Worm (Caenorhabditis elegans) whole organism, L4/young adult: ENCODE measurements around the gene bus-5.

ENCODE experiments used
- W03F9.2 ChIP-seq: fragments of 150-350 bp; optimal IDR thresholded peaks from 2 replicates; lab custom pipeline; 2014; ENCODE audit warnings: missing biosample characterization, missing genetic modification characterization
- dao-5 ChIP-seq: sonication (generic microtip); optimal IDR thresholded peaks from 2 replicates; lab custom pipeline; 2016; ENCODE audit warnings: missing genotype, missing genetic modification characterization, moderate library complexity, missing compliant biosample characterization
- him-1 ChIP-seq: sonication (generic microtip); optimal IDR thresholded peaks from 2 replicates; lab custom pipeline; 2016; ENCODE audit warnings: missing genotype, missing genetic modification reagents, missing genetic modification characterization, missing compliant biosample characterization

The bus-5 gene

DNA sequence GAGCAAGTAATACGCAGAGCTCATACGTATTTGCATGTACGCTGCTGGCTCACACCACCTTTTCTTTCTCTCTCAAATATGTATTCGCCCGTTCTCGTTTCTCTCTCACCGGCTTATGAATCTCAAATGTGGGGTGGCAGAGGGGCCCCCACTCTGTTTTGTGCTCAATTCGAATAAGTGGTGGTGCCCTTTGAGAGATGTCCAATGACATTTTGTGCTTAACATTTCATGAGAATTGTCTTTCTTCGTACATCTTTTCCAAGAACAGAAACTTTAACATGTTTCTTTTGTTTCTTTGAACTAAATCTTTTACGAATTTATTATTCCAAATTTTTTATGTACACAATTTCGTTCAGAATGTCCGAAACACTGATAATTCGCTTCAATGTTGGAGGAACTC lies 28.9 kb downstream of the bus-5 start, which contains the start of gene F49H12.3:
Gene F49H12.3 (plus strand): TSS at position 357 of the 400 bp plus-strand sequence.
- no peak for TF ChIP-seq him-1
- TF ChIP-seq W03F9.2 (tag; lab: Kevin White, UChicago) = no peak
- TF ChIP-seq dao-5 = no peak

DNA sequence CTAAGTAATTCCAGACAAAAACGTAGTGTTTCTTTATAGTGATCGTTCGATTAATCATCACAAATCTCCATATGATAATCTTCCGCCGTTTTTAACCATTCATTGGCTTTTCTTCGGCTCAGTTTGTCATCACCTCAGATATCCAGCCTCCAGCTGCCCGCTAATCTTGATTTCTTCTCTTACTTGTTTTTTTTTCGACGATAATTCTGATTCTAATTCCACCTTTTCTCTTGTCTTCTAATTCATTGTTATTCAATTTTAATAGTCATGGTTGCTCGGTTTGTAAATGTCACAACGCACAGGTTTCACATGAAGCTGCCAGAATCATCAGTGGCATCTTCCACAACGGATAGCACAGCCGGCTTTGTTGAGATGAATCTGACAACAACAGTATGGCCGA lies 33.4 kb downstream of the bus-5 start, which contains the start of gene F49H12.4:
Gene F49H12.4 (plus strand): TSS at position 301 of the 400 bp plus-strand sequence.
- no peak for TF ChIP-seq him-1
- TF ChIP-seq W03F9.2 (tag; lab: Kevin White, UChicago) = no peak
- no peak for TF ChIP-seq dao-5

DNA sequence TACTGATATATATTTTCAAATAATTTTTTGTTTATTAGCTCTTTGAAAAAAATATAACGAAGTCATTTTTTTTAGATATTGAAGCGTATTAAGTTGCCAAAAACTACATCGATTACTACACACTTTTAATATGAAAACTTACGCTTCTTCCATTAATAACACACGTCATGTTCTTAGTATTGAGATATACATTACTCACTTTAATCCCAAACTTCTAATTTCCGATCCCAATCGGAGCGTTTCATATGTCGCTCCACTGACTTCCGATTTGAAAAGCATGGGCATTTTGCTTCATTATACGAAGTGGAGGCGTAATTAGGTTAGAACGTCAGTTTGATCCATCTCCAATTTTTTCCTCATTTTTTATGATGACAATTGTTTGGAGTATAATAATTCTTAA lies 34.1 kb downstream of the bus-5 start:
- TF ChIP-seq dao-5 = no peak
- no peak for TF ChIP-seq W03F9.2 (tag; lab: Kevin White, UChicago)
- TF ChIP-seq him-1 = no peak

DNA sequence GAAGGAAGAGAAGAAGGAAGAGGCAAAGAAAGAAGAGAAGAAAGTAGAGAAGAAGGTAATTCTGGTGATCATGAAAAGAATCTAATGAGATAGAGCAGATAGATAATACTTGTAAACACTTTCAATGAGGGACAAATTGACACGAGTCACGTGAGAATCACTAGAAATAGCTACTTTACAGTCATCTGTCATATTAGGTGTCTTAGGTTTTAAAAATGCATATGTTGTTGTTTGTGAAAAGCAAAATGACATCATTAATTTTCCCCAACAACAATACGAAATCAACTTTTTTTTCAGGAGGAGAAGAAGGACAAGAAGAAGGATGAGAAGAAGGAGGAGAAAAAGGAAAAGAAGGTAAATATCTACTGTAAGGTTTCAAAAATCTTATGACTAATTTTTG lies 37.7 kb downstream of the bus-5 start:
- TF ChIP-seq dao-5 = no peak

DNA sequence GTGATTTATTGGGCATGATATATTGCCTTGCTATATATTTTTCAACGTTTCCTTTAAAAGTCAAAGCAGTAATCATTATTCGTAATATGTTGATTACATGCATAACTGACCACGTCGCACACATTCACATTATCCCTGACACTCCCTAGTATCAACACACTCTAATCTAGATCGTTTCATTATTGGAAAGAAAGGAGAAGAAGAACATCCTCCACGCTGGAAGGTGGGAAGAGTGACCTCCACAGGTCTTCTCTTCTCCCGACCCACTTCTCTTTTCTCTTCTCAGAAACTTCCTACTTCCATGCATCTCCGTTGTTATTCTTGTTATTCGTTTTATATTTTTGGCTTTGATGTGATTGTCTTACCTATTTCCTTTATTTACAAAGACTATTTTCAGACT lies 38.8 kb downstream of the bus-5 start, which contains the start of gene txdc-12.2:
Gene txdc-12.2 (plus strand): TSS at position 396 of the 400 bp plus-strand sequence.
- no peak for TF ChIP-seq him-1
- TF ChIP-seq W03F9.2 (tag; lab: Kevin White, UChicago) = no peak
- no peak for TF ChIP-seq dao-5

DNA sequence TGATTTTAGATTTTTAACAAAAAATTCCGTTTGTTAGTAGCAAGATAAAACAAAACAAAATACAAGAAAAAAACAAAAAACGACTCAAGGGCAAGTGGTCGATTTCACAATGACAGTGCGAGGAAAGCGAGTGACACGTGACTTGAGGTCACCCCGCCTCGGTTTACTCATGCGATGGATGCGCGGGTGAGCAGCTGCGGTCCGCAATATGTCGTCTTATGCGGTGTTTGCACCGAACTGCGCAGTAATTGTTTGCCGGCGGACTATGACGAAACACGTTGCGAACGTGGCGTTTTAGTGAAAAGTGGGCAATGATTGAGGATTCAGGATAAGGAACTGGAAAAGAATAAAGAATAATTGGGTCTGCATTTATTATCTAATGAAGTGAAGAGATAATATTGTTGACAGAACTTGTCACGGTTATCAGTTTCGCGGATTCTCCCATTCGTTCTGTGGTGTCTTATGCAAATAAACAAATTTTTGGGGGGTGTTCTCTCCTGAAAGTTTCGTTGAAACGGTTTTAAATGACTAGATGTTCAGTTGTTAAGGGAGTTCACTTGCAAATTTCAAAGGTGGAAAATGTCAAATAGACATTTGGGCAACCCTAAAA lies 41.4 kb downstream of the bus-5 start:
- no peak for TF ChIP-seq W03F9.2 (tag; lab: Kevin White, UChicago)
- TF ChIP-seq dao-5 = no peak
- no peak for TF ChIP-seq him-1

DNA sequence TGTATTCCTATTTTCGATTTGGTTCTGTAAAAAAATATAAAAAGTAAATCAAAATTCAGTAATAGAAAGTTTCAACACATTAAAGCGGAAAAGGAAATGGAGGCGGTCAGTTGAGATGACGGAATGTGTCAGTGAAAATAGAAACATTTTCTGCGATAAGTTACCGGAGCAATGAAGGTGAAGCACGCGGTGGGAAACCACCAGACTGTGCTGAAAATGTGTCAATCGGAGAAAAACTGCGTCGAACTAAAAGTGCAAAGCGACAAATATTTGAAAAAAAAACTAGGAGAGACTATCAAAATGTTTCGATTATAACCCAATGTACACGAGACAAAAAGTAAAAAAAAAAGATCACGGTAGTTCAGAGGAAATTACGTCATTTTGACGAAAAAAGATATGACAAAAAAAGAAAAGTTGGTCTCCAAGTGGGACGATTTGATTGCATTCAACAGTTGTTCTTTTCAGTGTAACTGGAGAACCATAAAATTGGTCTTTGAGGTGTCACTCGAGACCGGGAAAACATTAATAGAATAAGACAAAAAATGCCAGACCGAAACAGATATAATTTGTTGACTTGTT lies 42.4 kb downstream of the bus-5 start, which contains the start of gene acl-4:
Gene acl-4 (minus strand): TSS at position 27 of the 579 bp plus-strand sequence.
- no peak for TF ChIP-seq dao-5
- TF ChIP-seq him-1 = no peak
- TF ChIP-seq W03F9.2 (tag; lab: Kevin White, UChicago) = no peak

DNA sequence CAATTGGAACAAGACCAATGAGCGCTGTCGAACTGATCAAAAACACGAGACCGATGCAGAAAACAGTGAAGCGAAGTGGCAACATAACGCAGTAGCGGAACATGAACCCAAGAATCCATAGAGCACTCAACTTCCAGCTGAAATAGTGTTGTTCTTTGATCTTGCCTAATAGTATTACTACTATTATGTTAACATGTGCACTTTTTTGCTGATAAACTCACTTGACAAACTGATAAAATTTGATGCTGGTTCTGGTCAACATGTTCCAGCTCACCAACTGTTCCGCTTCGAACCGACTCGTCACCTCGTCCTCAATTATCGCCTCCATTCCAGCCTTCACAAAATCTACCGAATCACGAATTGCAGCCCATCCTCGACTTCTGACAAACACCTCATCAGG lies 44.6 kb downstream of the bus-5 start:
- TF ChIP-seq him-1 (no peak), W03F9.2 (tag; lab: Kevin White, UChicago) (no peak), dao-5 (no peak)

DNA sequence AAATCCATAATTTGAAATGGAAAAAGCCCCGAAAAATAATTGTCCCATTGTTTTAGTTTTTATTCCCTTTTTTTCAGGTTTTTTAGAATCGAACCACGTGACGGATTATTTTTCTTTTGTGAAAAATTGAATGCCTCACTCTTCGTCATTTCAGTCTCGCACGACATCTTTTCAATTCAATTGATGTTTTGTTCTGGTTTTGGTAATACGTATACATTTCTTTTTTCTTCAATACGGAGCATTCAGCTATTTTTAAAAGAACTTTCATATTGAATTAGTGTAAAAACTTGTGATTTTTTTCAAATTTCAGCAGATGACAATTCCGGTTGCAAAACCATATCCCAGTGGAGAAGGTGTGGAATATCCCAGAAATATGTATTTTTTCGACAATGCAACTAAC lies 48.2 kb downstream of the bus-5 start, which contains the start of gene F49H12.7:
Gene F49H12.7 (plus strand): TSS at position 301 of the 400 bp plus-strand sequence.
- no peak for TF ChIP-seq him-1
- TF ChIP-seq dao-5 = no peak
- no peak for TF ChIP-seq W03F9.2 (tag; lab: Kevin White, UChicago)
